Worm (Caenorhabditis elegans): ENCODE data around the gene D2089.3.
"Not testable (repeated sequence)": the region's sequence is repeated elsewhere in the genome, so short reads cannot be mapped to it uniquely, and the experiment has no call there.

- TF ChIP-seq snpc-3.4 (tag; optimal IDR thresholded peaks at IDR 0.05); gei-17 (GFP tag; optimal IDR thresholded peaks at IDR 0.05); F55B11.4 (tag; optimal IDR thresholded peaks at IDR 0.05; ENCODE audit: borderline replicate concordance, insufficient read depth); mxl-1 (tag; optimal IDR thresholded peaks at IDR 0.05); madf-6 (GFP tag; IDR thresholded peaks at IDR 0.05); ztf-22 (GFP tag; optimal IDR thresholded peaks at IDR 0.05); rcor-1 (GFP tag; IDR thresholded peaks at IDR 0.05); lin-35 (GFP tag; optimal IDR thresholded peaks at IDR 0.05); attf-6 (GFP tag; IDR thresholded peaks at IDR 0.05); dox-1 (GFP tag; IDR thresholded peaks at IDR 0.05); dpl-1 (GFP tag; optimal IDR thresholded peaks at IDR 0.05): not testable (repeated sequence)
Observed at ce11 chrII:10637681-10638080, 27.2 kb downstream of the D2089.3 start.

Data from whole organism, young adult.